Comparison of ENCODE assay signal across 3 fruit fly cellular contexts in genomic region chr3R:23171867-23172266, dm6.
TF ChIP-seq lines count a peak whose summit lies in the region.

No protein-coding gene starts in this region.

- TF ChIP-seq CTCF in whole organism, embryonic (GFP tag; optimal IDR thresholded peaks at IDR 0.05; lab: Kevin White, UChicago) = no peak

TF ChIP-seq in whole organism, embryonic, 481 proteins besides CTCF, POLR2A, EP300 and RAD21:
- TF ChIP-seq grn (GFP tag; optimal IDR thresholded peaks at IDR 0.05; lab: Kevin White, UChicago) (peak; percentile 82), mirr (GFP tag; optimal IDR thresholded peaks at IDR 0.05; lab: Kevin White, UChicago) (peak; percentile 53), Xbp1 (GFP tag; optimal IDR thresholded peaks at IDR 0.05; lab: Kevin White, UChicago) (no peak), CG2202 (tag; optimal IDR thresholded peaks at IDR 0.05; lab: Kevin White, UChicago) (no peak), Deaf1 (tag; optimal IDR thresholded peaks at IDR 0.05; lab: Kevin White, UChicago) (peak; percentile 69), CG12744 (GFP tag; optimal IDR thresholded peaks at IDR 0.05; lab: Kevin White, UChicago) (no peak), CG1603 (tag; optimal IDR thresholded peaks at IDR 0.05; lab: Kevin White, UChicago) (no peak), CG7271 (tag; optimal IDR thresholded peaks at IDR 0.05; lab: Kevin White, UChicago) (no peak), sug (tag; optimal IDR thresholded peaks at IDR 0.05; lab: Kevin White, UChicago) (peak; percentile 44), Rfx (GFP tag; IDR thresholded peaks at IDR 0.05; lab: Robert Waterston, UW) (no peak), CG7372 (GFP tag; IDR thresholded peaks at IDR 0.05; lab: Robert Waterston, UW) (0 out of 2 replicates have a peak, but pooled peaks have one; percentile 21), sd (tag; optimal IDR thresholded peaks at IDR 0.05; lab: Kevin White, UChicago) (peak; percentile 28), Hey (tag; optimal IDR thresholded peaks at IDR 0.05; lab: Kevin White, UChicago) (peak; percentile 67), CG6765 (GFP tag; optimal IDR thresholded peaks at IDR 0.05; lab: Kevin White, UChicago) (no peak), twi (tag; optimal IDR thresholded peaks at IDR 0.05; lab: Kevin White, UChicago) (no peak), cwo (GFP tag; optimal IDR thresholded peaks at IDR 0.05; lab: Kevin White, UChicago) (peak; percentile 16), exex (tag; optimal IDR thresholded peaks at IDR 0.05; lab: Kevin White, UChicago) (peak; percentile 97), CG34376 (GFP tag; optimal IDR thresholded peaks at IDR 0.05; lab: Kevin White, UChicago) (peak; percentile 19), CkIIα-i1 (GFP tag; IDR thresholded peaks at IDR 0.05; lab: Robert Waterston, UW) (no peak), lab (GFP tag; optimal IDR thresholded peaks at IDR 0.05; lab: Kevin White, UChicago) (peak; percentile 32)

TF ChIP-seq in whole organism, prepupa, 60 proteins besides CTCF, POLR2A, EP300 and RAD21:
- TF ChIP-seq vri (GFP tag; optimal IDR thresholded peaks at IDR 0.05; lab: Kevin White, UChicago) (peak; percentile 62), lz (GFP tag; optimal IDR thresholded peaks at IDR 0.05; lab: Kevin White, UChicago) (no peak), Smox (GFP tag; optimal IDR thresholded peaks at IDR 0.05; lab: Kevin White, UChicago) (no peak), CG6808 (GFP tag; optimal IDR thresholded peaks at IDR 0.05; lab: Kevin White, UChicago) (no peak), CG10669 (GFP tag; optimal IDR thresholded peaks at IDR 0.05; lab: Kevin White, UChicago) (no peak), CG3032 (tag; optimal IDR thresholded peaks at IDR 0.05; lab: Kevin White, UChicago) (no peak), svp (GFP tag; lab: Kevin White, UChicago) (peak; percentile 22), Sox102F (GFP tag; optimal IDR thresholded peaks at IDR 0.05; lab: Kevin White, UChicago) (no peak), Lpt (GFP tag; optimal IDR thresholded peaks at IDR 0.05; lab: Kevin White, UChicago) (no peak), Gug (GFP tag; IDR thresholded peaks at IDR 0.05; lab: Robert Waterston, UW) (no peak), CG6163 (GFP tag; IDR thresholded peaks at IDR 0.05; lab: Robert Waterston, UW) (no peak), ss (GFP tag; optimal IDR thresholded peaks at IDR 0.05; lab: Kevin White, UChicago) (no peak), Hr39 (GFP tag; optimal IDR thresholded peaks at IDR 0.05; lab: Kevin White, UChicago) (no peak), CG15336 (GFP tag; IDR thresholded peaks at IDR 0.05; lab: Robert Waterston, UW) (no peak), Eip93F (GFP tag; optimal IDR thresholded peaks at IDR 0.05; lab: Kevin White, UChicago) (peak; percentile 67), dsx (GFP tag; optimal IDR thresholded peaks at IDR 0.05; lab: Kevin White, UChicago; ENCODE audit: poor library complexity, severe bottlenecking) (no peak), fkh (GFP tag; optimal IDR thresholded peaks at IDR 0.05; lab: Kevin White, UChicago) (no peak), CG10631 (GFP tag; optimal IDR thresholded peaks at IDR 0.05; lab: Kevin White, UChicago) (no peak), spab (GFP tag; optimal IDR thresholded peaks at IDR 0.05; lab: Kevin White, UChicago) (no peak), Hr38 (GFP tag; optimal IDR thresholded peaks at IDR 0.05; lab: Kevin White, UChicago) (no peak), Hr4 (GFP tag; optimal IDR thresholded peaks at IDR 0.05; lab: Kevin White, UChicago) (no peak), CG11902 (GFP tag; optimal IDR thresholded peaks at IDR 0.05; lab: Kevin White, UChicago) (no peak), CG8319 (GFP tag; optimal IDR thresholded peaks at IDR 0.05; lab: Kevin White, UChicago) (no peak), Eip78C (GFP tag; lab: Kevin White, UChicago) (peak; percentile 39), Sox15 (GFP tag; optimal IDR thresholded peaks at IDR 0.05; lab: Kevin White, UChicago) (no peak), achi (GFP tag; optimal IDR thresholded peaks at IDR 0.05; lab: Kevin White, UChicago) (no peak), cyc (GFP tag; optimal IDR thresholded peaks at IDR 0.05; lab: Kevin White, UChicago) (no peak)
TF ChIP-seq in whole organism, prepupa: peak in this region for 4.

TF ChIP-seq in whole organism, wandering third instar larva, 38 proteins besides CTCF, POLR2A, EP300 and RAD21:
- TF ChIP-seq Rel (GFP tag; optimal IDR thresholded peaks at IDR 0.05; lab: Kevin White, UChicago) = no peak
- peak; percentile 81 for TF ChIP-seq Rel (tag; optimal IDR thresholded peaks at IDR 0.05; lab: Kevin White, UChicago)
- peak; percentile 39 for TF ChIP-seq h (GFP tag; optimal IDR thresholded peaks at IDR 0.05; lab: Kevin White, UChicago)
- TF ChIP-seq Hnf4 (GFP tag; optimal IDR thresholded peaks at IDR 0.05; lab: Kevin White, UChicago) = no peak
- TF ChIP-seq sage (GFP tag; optimal IDR thresholded peaks at IDR 0.05; lab: Kevin White, UChicago) = no peak
- TF ChIP-seq Sp1 (GFP tag; optimal IDR thresholded peaks at IDR 0.05; lab: Kevin White, UChicago) = no peak
- no peak for TF ChIP-seq Jra (GFP tag; optimal IDR thresholded peaks at IDR 0.05; lab: Kevin White, UChicago)
- TF ChIP-seq brk (GFP tag; optimal IDR thresholded peaks at IDR 0.05; lab: Kevin White, UChicago) = no peak
- TF ChIP-seq sv (GFP tag; optimal IDR thresholded peaks at IDR 0.05; lab: Kevin White, UChicago) = no peak
- no peak for TF ChIP-seq fru (GFP tag; optimal IDR thresholded peaks at IDR 0.05; lab: Kevin White, UChicago)
- no peak for TF ChIP-seq Hr83 (GFP tag; optimal IDR thresholded peaks at IDR 0.05; lab: Kevin White, UChicago; ENCODE audit: poor library complexity, severe bottlenecking)
- no peak for TF ChIP-seq OdsH (GFP tag; optimal IDR thresholded peaks at IDR 0.05; lab: Kevin White, UChicago)
- TF ChIP-seq N (GFP tag; optimal IDR thresholded peaks at IDR 0.05; lab: Kevin White, UChicago) = no peak
- TF ChIP-seq pan (optimal IDR thresholded peaks at IDR 0.05; lab: Kevin White, UChicago) = no peak
- no peak for TF ChIP-seq Mio (GFP tag; optimal IDR thresholded peaks at IDR 0.05; lab: Kevin White, UChicago)
- TF ChIP-seq ey (GFP tag; optimal IDR thresholded peaks at IDR 0.05; lab: Kevin White, UChicago) = no peak
- no peak for TF ChIP-seq CG32264 (GFP tag; optimal IDR thresholded peaks at IDR 0.05; lab: Kevin White, UChicago)
- TF ChIP-seq jim (GFP tag; optimal IDR thresholded peaks at IDR 0.05; lab: Kevin White, UChicago) = no peak
- peak; percentile 26 for TF ChIP-seq Vsx2 (GFP tag; optimal IDR thresholded peaks at IDR 0.05; lab: Kevin White, UChicago; ENCODE audit: partially characterized antibody)
- no peak for TF ChIP-seq foxo (GFP tag; optimal IDR thresholded peaks at IDR 0.05; lab: Kevin White, UChicago)
- TF ChIP-seq Abd-B (GFP tag; optimal IDR thresholded peaks at IDR 0.05; lab: Kevin White, UChicago) = no peak
TF ChIP-seq in whole organism, wandering third instar larva: peak in this region for 3.
